Worm (Caenorhabditis elegans) whole organism, L3 larva: ENCODE measurements around the gene vps-18.

Source experiments
- egl-27 ChIP-seq: sonication (generic microtip); optimal IDR thresholded peaks from 4 replicates; lab custom pipeline; 2017; ENCODE audit warnings: missing biosample characterization, missing genetic modification reagents, missing genetic modification characterization
- nhr-77 ChIP-seq: fragments of 150-350 bp; optimal IDR thresholded peaks from 2 replicates; lab custom pipeline; 2014; ENCODE audit warnings: missing biosample characterization, missing genetic modification characterization
- pqm-1 ChIP-seq: fragments of 150-350 bp; optimal IDR thresholded peaks from 2 replicates; lab custom pipeline; 2017; ENCODE audit warnings: missing biosample characterization, missing genetic modification characterization, inconsistent platforms

DNA sequence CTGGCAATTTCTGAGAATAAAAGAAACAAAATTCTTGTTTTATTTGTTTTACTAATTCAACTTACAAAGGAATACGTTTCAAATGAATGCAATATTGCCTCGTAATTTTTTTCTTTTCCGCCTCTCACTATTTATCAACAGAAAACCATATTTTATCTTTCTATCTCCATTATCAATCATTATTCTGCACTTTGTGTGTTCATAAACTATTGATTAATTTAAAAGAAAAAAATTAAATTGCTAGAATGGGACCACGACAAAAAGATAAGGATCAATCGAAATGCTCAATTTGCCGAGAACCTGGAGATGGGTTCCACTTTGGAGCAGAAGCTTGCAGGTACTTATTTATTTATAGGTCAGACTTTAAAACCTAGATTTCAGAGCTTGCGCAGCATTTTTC, 25.8 kb upstream of the vps-18 start, which contains the start of gene nhr-273:
- TF ChIP-seq pqm-1 (tag; lab: Kevin White, UChicago) (no peak), nhr-77 (tag; lab: Kevin White, UChicago) (no peak), egl-27 (tag; lab: Kevin White, UChicago) (no peak)
